Worm (Caenorhabditis elegans): ENCODE results near the gene str-13.

The str-13 gene

DNA sequence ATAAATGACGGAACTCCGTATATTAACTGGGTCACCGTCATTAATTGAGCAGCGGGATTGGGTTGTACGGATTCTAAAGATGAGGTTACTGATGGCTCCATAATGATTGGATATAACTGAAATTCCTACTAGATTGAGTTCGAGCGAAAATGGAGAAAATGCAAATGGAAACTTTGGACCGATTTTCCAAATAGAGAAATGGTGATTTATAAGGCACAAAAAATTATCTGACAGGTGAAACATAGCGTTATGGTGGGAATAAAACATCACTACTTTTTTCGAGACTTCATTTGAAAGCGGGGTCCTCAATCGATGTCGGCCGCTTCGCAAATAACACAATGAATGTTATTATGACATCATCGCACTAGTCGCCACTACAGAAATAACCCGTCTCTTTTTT lies 4.4 kb downstream of the str-13 start, which contains the start of gene srg-60:
srg-60 (minus strand) TSS at position 101 of the 400 bp plus-strand sequence.
- TF ChIP-seq flt-1 (GFP tag; IDR thresholded peaks at IDR 0.05): no peak
- TF ChIP-seq hmg-4 (GFP tag; optimal IDR thresholded peaks at IDR 0.05): no peak
- no peak for TF ChIP-seq ceh-36 (tag; optimal IDR thresholded peaks at IDR 0.05)
- no peak for TF ChIP-seq aly-1 (tag; optimal IDR thresholded peaks at IDR 0.05)
- TF ChIP-seq ets-7 (tag; optimal IDR thresholded peaks at IDR 0.05): no peak
- TF ChIP-seq hmbx-1 (tag; optimal IDR thresholded peaks at IDR 0.05): no peak
- no peak for TF ChIP-seq tbx-11 (GFP tag; IDR thresholded peaks at IDR 0.05)
- no peak for TF ChIP-seq hnd-1 (tag; optimal IDR thresholded peaks at IDR 0.05)
- TF ChIP-seq pes-1 (GFP tag; IDR thresholded peaks at IDR 0.05): no peak
- no peak for TF ChIP-seq scrt-1 (GFP tag; IDR thresholded peaks at IDR 0.05)
- TF ChIP-seq ceh-13 (GFP tag; optimal IDR thresholded peaks at IDR 0.05): no peak
- no peak for TF ChIP-seq ama-1 (optimal IDR thresholded peaks at IDR 0.05)
- TF ChIP-seq tra-4 (tag; optimal IDR thresholded peaks at IDR 0.05): no peak
- TF ChIP-seq sea-1 (GFP tag; conservative IDR thresholded peaks at IDR 0.05): no peak
- TF ChIP-seq tbx-37 (GFP tag; conservative IDR thresholded peaks at IDR 0.05): no peak

DNA sequence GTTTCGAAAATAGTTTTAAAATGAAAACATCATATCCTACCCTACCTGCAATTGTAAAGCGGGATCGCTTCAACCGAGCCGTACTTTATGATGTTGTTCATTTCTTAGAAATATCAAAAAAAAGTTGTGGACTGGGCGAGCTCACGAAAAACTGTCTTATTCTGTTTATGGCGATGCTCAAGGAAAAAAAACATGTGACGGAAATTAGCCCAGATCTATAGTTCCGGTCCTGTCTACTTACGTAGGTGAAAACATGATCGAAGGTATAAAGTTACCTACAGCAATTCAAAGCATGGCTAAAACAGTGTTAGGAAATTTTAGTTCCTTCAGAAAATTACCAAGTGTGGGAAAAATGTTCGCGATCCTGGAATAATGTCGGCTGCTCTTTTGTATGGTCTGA lies 6.2 kb downstream of the str-13 start, which contains the start of gene srt-27:
srt-27 (minus strand) TSS at position 101 of the 400 bp plus-strand sequence.
- no peak for TF ChIP-seq tbx-37 (GFP tag; conservative IDR thresholded peaks at IDR 0.05)
- no peak for TF ChIP-seq ceh-36 (tag; optimal IDR thresholded peaks at IDR 0.05)
- TF ChIP-seq pes-1 (GFP tag; IDR thresholded peaks at IDR 0.05): no peak
- TF ChIP-seq ceh-13 (GFP tag; optimal IDR thresholded peaks at IDR 0.05): no peak
- TF ChIP-seq sea-1 (GFP tag; conservative IDR thresholded peaks at IDR 0.05): no peak
- no peak for TF ChIP-seq ama-1 (optimal IDR thresholded peaks at IDR 0.05)
- TF ChIP-seq hnd-1 (tag; optimal IDR thresholded peaks at IDR 0.05): no peak
- TF ChIP-seq hmbx-1 (tag; optimal IDR thresholded peaks at IDR 0.05): no peak
- TF ChIP-seq tra-4 (tag; optimal IDR thresholded peaks at IDR 0.05): no peak
- no peak for TF ChIP-seq aly-1 (tag; optimal IDR thresholded peaks at IDR 0.05)
- no peak for TF ChIP-seq flt-1 (GFP tag; IDR thresholded peaks at IDR 0.05)
- TF ChIP-seq scrt-1 (GFP tag; IDR thresholded peaks at IDR 0.05): no peak
- no peak for TF ChIP-seq ets-7 (tag; optimal IDR thresholded peaks at IDR 0.05)
- TF ChIP-seq B0310.2 (tag; optimal IDR thresholded peaks at IDR 0.05): no peak
- TF ChIP-seq tbx-11 (GFP tag; IDR thresholded peaks at IDR 0.05): no peak
- no peak for TF ChIP-seq F13C5.2 (tag; optimal IDR thresholded peaks at IDR 0.05)
- TF ChIP-seq hmg-4 (GFP tag; optimal IDR thresholded peaks at IDR 0.05): no peak

DNA sequence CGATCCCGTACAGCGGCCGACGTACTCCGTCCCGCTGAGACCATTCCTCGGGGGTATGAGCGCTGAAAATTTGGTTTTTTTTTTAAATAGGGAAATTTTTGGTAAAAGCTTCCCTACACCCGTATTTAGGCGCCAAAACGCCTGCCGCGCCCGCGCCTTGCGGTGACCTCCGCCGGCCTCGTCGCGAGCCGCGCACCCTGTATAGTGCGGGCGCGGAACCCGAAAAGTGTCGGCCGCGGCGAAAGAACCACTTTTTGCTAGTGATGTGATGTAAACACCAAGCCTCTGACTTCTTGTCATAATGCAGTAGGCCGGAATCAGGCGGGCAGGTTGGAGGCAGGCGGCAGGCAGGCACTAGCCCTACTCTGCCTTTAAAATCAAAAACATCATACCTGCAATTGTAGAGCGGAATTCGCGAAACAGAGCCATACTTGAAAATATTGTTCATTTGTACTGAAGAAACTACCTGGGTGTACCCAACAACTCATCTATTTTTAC lies 8.3 kb downstream of the str-13 start, which contains the start of gene srt-29:
srt-29 (minus strand) TSS at position 448 of the 498 bp plus-strand sequence.
- TF ChIP-seq scrt-1 (GFP tag; IDR thresholded peaks at IDR 0.05): no peak
- TF ChIP-seq ama-1 (optimal IDR thresholded peaks at IDR 0.05): no peak
- no peak for TF ChIP-seq hnd-1 (tag; optimal IDR thresholded peaks at IDR 0.05)
- TF ChIP-seq F13C5.2 (tag; optimal IDR thresholded peaks at IDR 0.05): no peak

DNA sequence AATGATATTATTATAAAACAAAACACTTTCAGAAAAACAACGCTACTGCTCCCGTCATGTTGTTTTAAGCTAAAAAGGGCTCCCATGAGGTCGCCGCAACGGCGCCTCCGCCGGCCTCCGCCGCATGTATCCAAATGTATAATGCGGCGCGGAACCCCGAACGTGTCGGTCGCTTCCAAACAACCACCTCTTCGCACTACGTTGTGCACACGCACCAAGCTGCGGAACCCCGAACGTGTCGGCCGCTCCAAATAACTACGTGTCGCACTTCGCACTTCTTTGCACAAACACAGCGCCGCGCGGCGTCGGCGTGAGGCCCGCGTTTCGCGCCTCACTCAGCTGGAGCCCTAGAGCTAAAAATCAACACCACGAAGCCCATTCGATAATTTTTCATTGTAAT lies 10.1 kb downstream of the str-13 start:
- TF ChIP-seq sea-1 (GFP tag; conservative IDR thresholded peaks at IDR 0.05): 0 out of 2 replicates have a peak, but pooled peaks have one; percentile 32
- TF ChIP-seq flt-1 (GFP tag; IDR thresholded peaks at IDR 0.05): no peak

DNA sequence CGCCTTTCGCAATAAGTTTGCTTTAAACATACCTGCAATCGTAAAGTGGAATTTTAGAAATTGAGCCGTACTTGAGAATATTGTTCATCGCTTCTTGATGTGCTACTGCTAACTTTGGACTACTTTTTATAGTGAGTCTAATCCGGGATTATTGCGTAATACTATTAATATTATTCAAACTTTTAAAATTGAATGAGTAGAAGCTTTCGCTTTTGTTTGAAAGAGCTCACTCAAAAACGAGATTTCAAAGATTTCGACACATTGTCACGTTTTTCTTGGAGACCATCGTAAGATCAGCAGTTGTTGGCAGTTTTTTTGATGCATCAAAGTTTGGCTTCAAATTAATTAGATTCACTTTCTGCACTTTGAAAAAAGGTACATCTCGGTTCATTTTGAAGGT lies 13.5 kb downstream of the str-13 start, which contains the start of gene srt-28:
srt-28 (minus strand) TSS at position 101 of the 400 bp plus-strand sequence.
- TF ChIP-seq tbx-11 (GFP tag; IDR thresholded peaks at IDR 0.05): no peak
- TF ChIP-seq tra-4 (tag; optimal IDR thresholded peaks at IDR 0.05): no peak
- no peak for TF ChIP-seq ets-7 (tag; optimal IDR thresholded peaks at IDR 0.05)
- no peak for TF ChIP-seq hmg-4 (GFP tag; optimal IDR thresholded peaks at IDR 0.05)
- TF ChIP-seq pes-1 (GFP tag; IDR thresholded peaks at IDR 0.05): no peak
- TF ChIP-seq ama-1 (optimal IDR thresholded peaks at IDR 0.05): no peak

DNA sequence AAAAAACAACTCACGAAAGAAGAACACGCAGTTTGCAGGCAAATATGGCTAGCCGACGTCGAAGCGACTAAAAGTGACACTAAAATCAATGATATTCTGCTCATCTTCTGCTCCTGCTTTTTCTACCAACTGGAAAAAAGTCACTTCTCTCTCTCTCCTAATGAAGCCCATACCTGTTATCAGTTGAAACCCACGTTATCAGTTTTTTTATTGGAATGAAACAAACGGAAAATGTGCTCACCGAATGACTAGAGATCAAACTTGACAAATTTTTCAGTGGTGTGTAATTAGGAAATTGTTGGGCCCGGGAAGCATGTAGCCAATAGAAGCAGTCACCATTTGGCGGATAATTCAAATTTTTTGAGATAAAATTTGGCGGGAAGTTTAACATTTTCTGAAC lies 15.6 kb downstream of the str-13 start, which contains the start of gene C24B9.3:
C24B9.3 (minus strand) TSS at position 171 of the 400 bp plus-strand sequence.
- TF ChIP-seq tra-4 (tag; optimal IDR thresholded peaks at IDR 0.05): no peak

DNA sequence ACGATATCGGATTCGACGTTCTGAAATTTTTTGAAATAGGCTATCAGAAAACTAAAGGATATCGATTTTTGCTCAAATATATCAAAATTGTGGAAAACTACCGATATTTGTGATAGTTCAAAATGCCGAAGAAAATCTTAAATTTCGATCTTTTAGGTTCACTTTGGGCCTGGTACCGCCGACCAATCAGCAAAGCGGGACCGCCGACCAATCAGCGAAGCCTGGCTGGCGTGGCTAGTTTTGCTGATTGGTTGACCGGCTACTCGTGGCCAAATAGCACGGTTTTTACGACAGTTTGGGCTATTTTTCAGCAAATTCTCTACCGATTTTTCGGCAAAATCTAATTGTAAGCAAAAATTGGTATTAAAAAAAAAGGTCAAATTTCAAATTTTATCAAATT lies 16.8 kb downstream of the str-13 start:
- TF ChIP-seq hnd-1 (tag; optimal IDR thresholded peaks at IDR 0.05): no peak
- no peak for TF ChIP-seq ets-7 (tag; optimal IDR thresholded peaks at IDR 0.05)
- no peak for TF ChIP-seq sea-1 (GFP tag; conservative IDR thresholded peaks at IDR 0.05)
- no peak for TF ChIP-seq B0310.2 (tag; optimal IDR thresholded peaks at IDR 0.05)
- TF ChIP-seq pes-1 (GFP tag; IDR thresholded peaks at IDR 0.05): no peak
- TF ChIP-seq hmbx-1 (tag; optimal IDR thresholded peaks at IDR 0.05): no peak
- TF ChIP-seq aly-1 (tag; optimal IDR thresholded peaks at IDR 0.05): no peak
- TF ChIP-seq hmg-4 (GFP tag; optimal IDR thresholded peaks at IDR 0.05): no peak
- TF ChIP-seq ceh-13 (GFP tag; optimal IDR thresholded peaks at IDR 0.05): no peak
- no peak for TF ChIP-seq tra-4 (tag; optimal IDR thresholded peaks at IDR 0.05)
- TF ChIP-seq scrt-1 (GFP tag; IDR thresholded peaks at IDR 0.05): no peak
- no peak for TF ChIP-seq ama-1 (optimal IDR thresholded peaks at IDR 0.05)
- TF ChIP-seq flt-1 (GFP tag; IDR thresholded peaks at IDR 0.05): no peak

DNA sequence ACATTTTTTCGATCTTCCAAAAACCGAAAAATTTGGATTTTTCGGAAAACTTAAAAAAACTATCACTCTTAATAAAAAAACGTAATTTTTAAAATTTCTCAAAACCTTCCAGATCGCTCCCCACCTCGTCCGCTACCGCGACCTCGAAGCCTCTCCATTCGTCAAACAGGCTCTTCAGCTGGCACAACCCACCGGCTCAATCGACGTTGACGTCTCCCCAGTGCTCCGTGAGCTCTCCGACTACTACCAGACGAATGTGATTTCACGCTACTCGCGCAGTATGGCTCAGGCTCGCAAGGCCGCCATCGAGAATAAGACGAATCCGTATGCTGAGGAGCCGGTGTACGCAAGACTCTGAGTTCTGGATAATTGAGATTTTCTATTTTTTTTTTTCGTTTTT lies 20.6 kb downstream of the str-13 start:
- TF ChIP-seq pes-1 (GFP tag; IDR thresholded peaks at IDR 0.05) (no peak), B0310.2 (tag; optimal IDR thresholded peaks at IDR 0.05) (no peak), F13C5.2 (tag; optimal IDR thresholded peaks at IDR 0.05) (no peak), ets-7 (tag; optimal IDR thresholded peaks at IDR 0.05) (no peak), tbx-37 (GFP tag; conservative IDR thresholded peaks at IDR 0.05) (no peak), tbx-11 (GFP tag; IDR thresholded peaks at IDR 0.05) (no peak), ceh-36 (tag; optimal IDR thresholded peaks at IDR 0.05) (no peak), scrt-1 (GFP tag; IDR thresholded peaks at IDR 0.05) (no peak), sea-1 (GFP tag; conservative IDR thresholded peaks at IDR 0.05) (no peak), ceh-13 (GFP tag; optimal IDR thresholded peaks at IDR 0.05) (no peak), flt-1 (GFP tag; IDR thresholded peaks at IDR 0.05) (no peak), hmg-4 (GFP tag; optimal IDR thresholded peaks at IDR 0.05) (no peak), hmbx-1 (tag; optimal IDR thresholded peaks at IDR 0.05) (no peak), aly-1 (tag; optimal IDR thresholded peaks at IDR 0.05) (no peak), hnd-1 (tag; optimal IDR thresholded peaks at IDR 0.05) (no peak), ama-1 (optimal IDR thresholded peaks at IDR 0.05) (no peak), tra-4 (tag; optimal IDR thresholded peaks at IDR 0.05) (no peak)
